Worm (Caenorhabditis elegans) whole organism, L1 larva: ENCODE data around the gene H01G02.3.

Experiments
- C16A3.4 ChIP-seq: fragments of 150-350 bp; optimal IDR thresholded peaks from 2 replicates; lab custom pipeline; 2014; ENCODE audit warnings: missing biosample characterization, missing genetic modification characterization
- C34B4.2 ChIP-seq: sonication (generic microtip); optimal IDR thresholded peaks from 2 replicates; lab custom pipeline; 2017; ENCODE audit warnings: mild to moderate bottlenecking, missing genetic modification characterization, missing compliant biosample characterization
- Y116A8C.19 ChIP-seq: sonication (generic microtip); optimal IDR thresholded peaks from 2 replicates; lab custom pipeline; 2016; ENCODE audit warnings: missing compliant biosample characterization, missing genetic modification characterization, borderline replicate concordance
- alr-1 ChIP-seq: fragments of 200-800 bp; sonication (Bioruptor generic); optimal IDR thresholded peaks from 2 replicates; lab custom pipeline; 2018; ENCODE audit warnings: borderline replicate concordance, mild to moderate bottlenecking, missing genetic modification characterization, missing compliant biosample characterization
- aly-2 ChIP-seq: fragments of 150-350 bp; optimal IDR thresholded peaks from 2 replicates; lab custom pipeline; 2014; ENCODE audit warnings: missing biosample characterization, missing genetic modification characterization
- ama-1 ChIP-seq: fragments of 150-350 bp; optimal IDR thresholded peaks from 2 replicates; lab custom pipeline; 2014
- blmp-1 ChIP-seq: fragments of 150-350 bp; optimal IDR thresholded peaks from 2 replicates; lab custom pipeline; 2014; ENCODE audit warnings: missing biosample characterization, missing genetic modification characterization
- ceh-90 ChIP-seq: sonication (generic microtip); optimal IDR thresholded peaks from 2 replicates; lab custom pipeline; 2016; ENCODE audit warnings: missing genetic modification characterization, missing compliant biosample characterization
- ces-1 ChIP-seq: fragments of 150-350 bp; optimal IDR thresholded peaks from 2 replicates; lab custom pipeline; 2014; ENCODE audit warnings: missing biosample characterization, missing genetic modification reagents, missing genetic modification characterization
- efl-1 ChIP-seq, 4 experiments: fragments of 150-350 bp; optimal IDR thresholded peaks in 3 of 4; peaks in 1 of 4; 1 replicate in 1 of 4; 2 replicates in 3 of 4; lab custom pipeline; 2014; ENCODE audit warnings: missing biosample characterization in 2 of 4, missing genetic modification characterization in 2 of 4, missing genetic modification reagents in 2 of 4
- elt-2 ChIP-seq: sonication (generic microtip); optimal IDR thresholded peaks from 2 replicates; lab custom pipeline; 2016; ENCODE audit warnings: missing genetic modification characterization, mild to moderate bottlenecking, inconsistent platforms, missing compliant biosample characterization, missing genetic modification reagents
- elt-3 ChIP-seq, 6 experiments: fragments of 150-350 bp in 1 of 6; sonication (generic microtip); optimal IDR thresholded peaks; 2 replicates each; lab custom pipeline; 2017 to 2018; ENCODE audit warnings: missing biosample characterization in 6 of 6, missing genetic modification characterization in 6 of 6, inconsistent platforms in 1 of 6
- fkh-10 ChIP-seq: sonication (generic microtip); optimal IDR thresholded peaks from 2 replicates; lab custom pipeline; 2017; ENCODE audit warnings: missing biosample characterization, missing genetic modification reagents, missing genetic modification characterization
- fkh-4 ChIP-seq: sonication (generic microtip); optimal IDR thresholded peaks from 2 replicates; lab custom pipeline; 2016; ENCODE audit warnings: missing compliant biosample characterization, missing genetic modification characterization, borderline replicate concordance
- fkh-8 ChIP-seq: sonication (generic microtip); optimal IDR thresholded peaks from 2 replicates; lab custom pipeline; 2016; ENCODE audit warnings: mild to moderate bottlenecking, missing genetic modification characterization, missing compliant biosample characterization
- grh-1 ChIP-seq: fragments of 200-800 bp; sonication (Bioruptor generic); IDR thresholded peaks from 2 replicates; pipeline ENCODE4 v1.3.6; 2022; ENCODE audit warnings: missing genetic modification reagents, missing genetic modification characterization, missing compliant biosample characterization
- isw-1 ChIP-seq: fragments of 200-800 bp; sonication (Bioruptor generic); IDR thresholded peaks from 2 replicates; pipeline ENCODE4 v1.3.6; 2022; ENCODE audit warnings: missing genetic modification characterization, missing compliant biosample characterization
- jun-1 ChIP-seq: fragments of 150-350 bp; optimal IDR thresholded peaks from 2 replicates; lab custom pipeline; 2014; ENCODE audit warnings: missing biosample characterization, missing genetic modification reagents, missing genetic modification characterization
- lin-13 ChIP-seq: fragments of 150-350 bp; optimal IDR thresholded peaks from 2 replicates; lab custom pipeline; 2014; ENCODE audit warnings: missing biosample characterization, missing genetic modification reagents, missing genetic modification characterization
- lin-14 ChIP-seq: fragments of 200-800 bp; sonication (Bioruptor generic); optimal IDR thresholded peaks from 2 replicates; lab custom pipeline; 2018; ENCODE audit warnings: mild to moderate bottlenecking, missing genetic modification characterization, moderate library complexity, missing compliant biosample characterization
- lin-15B ChIP-seq: fragments of 150-350 bp; sonication (generic microtip); optimal IDR thresholded peaks from 3 replicates; lab custom pipeline; 2014; ENCODE audit warnings: missing biosample characterization, missing genetic modification characterization
- lin-35 ChIP-seq, 2 experiments: fragments of 150-350 bp; optimal IDR thresholded peaks; 2 replicates each; lab custom pipeline; 2014; ENCODE audit warnings: missing biosample characterization in 2 of 2, missing genetic modification characterization in 2 of 2, missing genetic modification reagents in 2 of 2
- lsy-2 ChIP-seq, 2 experiments: fragments of 150-350 bp; optimal IDR thresholded peaks; 2 replicates each; lab custom pipeline; 2014; ENCODE audit warnings: missing biosample characterization in 2 of 2, missing genetic modification characterization in 2 of 2
- mdl-1 ChIP-seq, 2 experiments: fragments of 150-350 bp; optimal IDR thresholded peaks; 2 replicates each; lab custom pipeline; 2014 to 2017; ENCODE audit warnings: missing biosample characterization in 2 of 2, missing genetic modification characterization in 2 of 2, inconsistent platforms in 1 of 2
- mef-2 ChIP-seq: fragments of 150-350 bp; optimal IDR thresholded peaks from 2 replicates; lab custom pipeline; 2014; ENCODE audit warnings: missing biosample characterization, missing genetic modification characterization
- mep-1 ChIP-seq: fragments of 150-350 bp; optimal IDR thresholded peaks from 2 replicates; lab custom pipeline; 2014; ENCODE audit warnings: missing biosample characterization, missing genetic modification characterization
- nhr-11 ChIP-seq: fragments of 150-350 bp; optimal IDR thresholded peaks from 2 replicates; lab custom pipeline; 2014; ENCODE audit warnings: missing biosample characterization, missing genetic modification characterization
- nhr-28 ChIP-seq: fragments of 150-350 bp; optimal IDR thresholded peaks from 2 replicates; lab custom pipeline; 2014; ENCODE audit warnings: missing biosample characterization, missing genetic modification characterization
- nhr-47 ChIP-seq: sonication (generic microtip); optimal IDR thresholded peaks from 2 replicates; lab custom pipeline; 2016; ENCODE audit warnings: mild to moderate bottlenecking, missing genetic modification characterization, moderate library complexity, missing compliant biosample characterization
- nhr-71 ChIP-seq: sonication (generic microtip); optimal IDR thresholded peaks from 2 replicates; lab custom pipeline; 2016; ENCODE audit warnings: mild to moderate bottlenecking, missing genetic modification characterization, moderate library complexity, missing compliant biosample characterization
- pag-3 ChIP-seq: sonication (generic microtip); optimal IDR thresholded peaks from 2 replicates; lab custom pipeline; 2017; ENCODE audit warnings: missing genetic modification characterization, mild to moderate bottlenecking, missing compliant biosample characterization, antibody characterized with exemption, borderline replicate concordance; ENCODE audit not compliant: insufficient read depth
- pax-3 ChIP-seq: fragments of 200-800 bp; sonication (Bioruptor generic); optimal IDR thresholded peaks from 2 replicates; lab custom pipeline; 2018; ENCODE audit warnings: mild to moderate bottlenecking, missing genetic modification characterization, moderate library complexity, missing compliant biosample characterization
- skn-1 ChIP-seq: fragments of 150-350 bp; optimal IDR thresholded peaks from 2 replicates; lab custom pipeline; 2014; ENCODE audit warnings: missing biosample characterization, missing genetic modification characterization
- snpc-4 ChIP-seq: fragments of 150-350 bp; optimal IDR thresholded peaks from 2 replicates; lab custom pipeline; 2014; ENCODE audit warnings: missing biosample characterization, missing genetic modification characterization
- sox-4 ChIP-seq: sonication (generic microtip); optimal IDR thresholded peaks from 2 replicates; lab custom pipeline; 2016; ENCODE audit warnings: missing genetic modification characterization, missing compliant biosample characterization
- tlp-1 ChIP-seq: fragments of 150-350 bp; optimal IDR thresholded peaks from 2 replicates; lab custom pipeline; 2014; ENCODE audit warnings: missing biosample characterization, missing genetic modification characterization
- unc-130 ChIP-seq: fragments of 150-350 bp; optimal IDR thresholded peaks from 2 replicates; lab custom pipeline; 2017; ENCODE audit warnings: missing biosample characterization, missing genetic modification characterization, inconsistent platforms
- unc-30 ChIP-seq: sonication (generic microtip); optimal IDR thresholded peaks from 2 replicates; lab custom pipeline; 2017; ENCODE audit warnings: missing biosample characterization, missing genetic modification characterization
- unc-86 ChIP-seq: sonication (generic microtip); optimal IDR thresholded peaks from 2 replicates; lab custom pipeline; 2016; ENCODE audit warnings: missing genetic modification characterization, missing compliant biosample characterization
- unc-98 ChIP-seq: fragments of 200-800 bp; sonication (Bioruptor generic); IDR thresholded peaks from 2 replicates; pipeline ENCODE4 v1.3.6; 2022; ENCODE audit warnings: missing genetic modification characterization, missing compliant biosample characterization
- vab-15 ChIP-seq: sonication (generic microtip); optimal IDR thresholded peaks from 2 replicates; lab custom pipeline; 2017; ENCODE audit warnings: missing genotype, mild to moderate bottlenecking, missing genetic modification characterization, missing compliant biosample characterization
- xbp-1 ChIP-seq: sonication (generic microtip); optimal IDR thresholded peaks from 2 replicates; lab custom pipeline; 2016; ENCODE audit warnings: missing genetic modification characterization, missing compliant biosample characterization
- zag-1 ChIP-seq: fragments of 150-350 bp; optimal IDR thresholded peaks from 2 replicates; lab custom pipeline; 2014; ENCODE audit warnings: missing biosample characterization, missing genetic modification characterization

H01G02.3 gene

ce11 chrIV:11793170-11793569 is 775 bp upstream of the H01G02.3 start (continued):
- peak in 1 of 2 experiments; percentile 2 for TF ChIP-seq lsy-2 (tag; optimal IDR thresholded peaks at IDR 0.05; lab: Kevin White, UChicago)
- peak; percentile 11 for TF ChIP-seq fkh-8
- TF ChIP-seq elt-2 = no peak
- TF ChIP-seq ces-1 = no peak

ce11 chrIV:11788383-11788963 is 3.9 kb downstream of the H01G02.3 start:
- TF ChIP-seq nhr-28 (tag; lab: Kevin White, UChicago) (no peak), mep-1 (tag; lab: Kevin White, UChicago) (peak; percentile 39), nhr-47 (peak; percentile 5), unc-98 (GFP tag; lab: Robert Waterston, UW) (no peak), vab-15 (tag; lab: Kevin White, UChicago) (no peak), mdl-1 (tag; optimal IDR thresholded peaks at IDR 0.05; lab: Kevin White, UChicago) (no peak), ama-1 (lab: Kevin White, UChicago) (no peak), jun-1 (tag; lab: Kevin White, UChicago) (no peak), nhr-11 (tag; lab: Kevin White, UChicago) (no peak), ceh-90 (tag; lab: Kevin White, UChicago) (no peak), pag-3 (tag; lab: Kevin White, UChicago) (no peak), elt-3 (tag; optimal IDR thresholded peaks at IDR 0.05; lab: Kevin White, UChicago) (no peak), lin-13 (GFP tag; lab: Kevin White, UChicago) (no peak), Y116A8C.19 (tag; lab: Kevin White, UChicago) (no peak), zag-1 (peak; percentile 29), lin-15B (tag; lab: Kevin White, UChicago) (no peak), ces-1 (peak; percentile 83), unc-30 (tag; lab: Kevin White, UChicago) (no peak), unc-130 (tag; lab: Kevin White, UChicago) (no peak), aly-2 (tag; lab: Kevin White, UChicago) (no peak), nhr-71 (tag; lab: Kevin White, UChicago) (peak; percentile 14), blmp-1 (tag; lab: Kevin White, UChicago) (no peak), tlp-1 (tag; lab: Kevin White, UChicago) (no peak), grh-1 (GFP tag; lab: Robert Waterston, UW) (no peak), unc-86 (tag; lab: Kevin White, UChicago) (peak; percentile 27), C16A3.4 (tag; lab: Kevin White, UChicago) (no peak), lsy-2 (tag; optimal IDR thresholded peaks at IDR 0.05; lab: Kevin White, UChicago) (peak in 1 of 2 experiments; percentile 9), elt-2 (no peak), alr-1 (tag; lab: Kevin White, UChicago) (no peak), sox-4 (tag; lab: Kevin White, UChicago) (no peak), isw-1 (GFP tag; lab: Robert Waterston, UW) (no peak), mef-2 (tag; lab: Kevin White, UChicago) (no peak), xbp-1 (tag; lab: Kevin White, UChicago) (no peak), efl-1 (optimal IDR thresholded peaks at IDR 0.05; lab: Kevin White, UChicago) (no peak), efl-1 (GFP tag; optimal IDR thresholded peaks at IDR 0.05 in 1 of 2; lab: Kevin White, UChicago) (no peak), fkh-10 (GFP tag; lab: Kevin White, UChicago) (peak; percentile 73), pax-3 (tag; lab: Kevin White, UChicago) (no peak), skn-1 (tag; lab: Kevin White, UChicago) (no peak), C34B4.2 (tag; lab: Kevin White, UChicago) (no peak), fkh-4 (tag; lab: Kevin White, UChicago) (no peak), lin-14 (GFP tag; lab: Kevin White, UChicago) (peak; percentile 84), lin-35 (GFP tag; optimal IDR thresholded peaks at IDR 0.05; lab: Kevin White, UChicago) (peak in 1 of 2 experiments; percentile 4), snpc-4 (tag; lab: Kevin White, UChicago) (no peak)
